Worm (Caenorhabditis elegans) whole organism, late embryonic: ENCODE data around the gene fbxa-190.
A peak's percentile ranks its signal among the peaks of the same experiment; 100 is the strongest.

ENCODE experiments used
- F13H6.1 ChIP-seq: sonication (generic microtip); optimal IDR thresholded peaks from 2 replicates; lab custom pipeline; 2016; ENCODE audit warnings: missing genetic modification characterization, missing compliant biosample characterization
- K02D7.2 ChIP-seq: sonication (generic microtip); optimal IDR thresholded peaks from 2 replicates; lab custom pipeline; 2017; ENCODE audit warnings: mild to moderate bottlenecking, missing genetic modification characterization, missing compliant biosample characterization
- K09A11.1 ChIP-seq: sonication (generic microtip); optimal IDR thresholded peaks from 2 replicates; lab custom pipeline; 2017; ENCODE audit warnings: antibody characterized with exemption, mild to moderate bottlenecking, missing genetic modification characterization, missing compliant biosample characterization; ENCODE audit not compliant: insufficient read depth
- Y22D7AL.16 ChIP-seq: sonication (generic microtip); optimal IDR thresholded peaks from 2 replicates; lab custom pipeline; 2016; ENCODE audit warnings: missing genetic modification characterization, missing compliant biosample characterization
- ahr-1 ChIP-seq: sonication (generic microtip); optimal IDR thresholded peaks from 2 replicates; lab custom pipeline; 2016; ENCODE audit warnings: missing genetic modification characterization, missing compliant biosample characterization
- ama-1 ChIP-seq: fragments of 150-350 bp; optimal IDR thresholded peaks from 2 replicates; lab custom pipeline; 2014
- ceh-18 ChIP-seq: sonication (generic microtip); optimal IDR thresholded peaks from 2 replicates; lab custom pipeline; 2016; ENCODE audit warnings: missing genetic modification characterization, missing compliant biosample characterization
- ceh-24 ChIP-seq: sonication (generic microtip); optimal IDR thresholded peaks from 2 replicates; lab custom pipeline; 2016; ENCODE audit warnings: mild to moderate bottlenecking, missing genetic modification characterization, missing compliant biosample characterization
- ceh-31 ChIP-seq: sonication (generic microtip); optimal IDR thresholded peaks from 2 replicates; lab custom pipeline; 2016; ENCODE audit warnings: missing genetic modification characterization, missing compliant biosample characterization
- ceh-34 ChIP-seq: sonication (generic microtip); optimal IDR thresholded peaks from 2 replicates; lab custom pipeline; 2016; ENCODE audit warnings: mild to moderate bottlenecking, missing genetic modification characterization, missing compliant biosample characterization
- ceh-45 ChIP-seq: fragments of 200-800 bp; sonication (Bioruptor generic); IDR thresholded peaks from 2 replicates; pipeline ENCODE4 v1.3.6; 2022; ENCODE audit warnings: missing genetic modification reagents, missing genetic modification characterization, missing compliant biosample characterization
- ceh-9 ChIP-seq: sonication (generic microtip); optimal IDR thresholded peaks from 2 replicates; lab custom pipeline; 2016; ENCODE audit warnings: mild to moderate bottlenecking, missing genetic modification characterization, inconsistent platforms, missing compliant biosample characterization
- elt-2 ChIP-seq: sonication (generic microtip); optimal IDR thresholded peaks from 2 replicates; lab custom pipeline; 2016; ENCODE audit warnings: missing genetic modification reagents, missing genetic modification characterization, missing compliant biosample characterization
- fkh-6 ChIP-seq: sonication (generic microtip); optimal IDR thresholded peaks from 2 replicates; lab custom pipeline; 2016; ENCODE audit warnings: missing genetic modification characterization, missing compliant biosample characterization
- gmeb-2 ChIP-seq: sonication (generic microtip); optimal IDR thresholded peaks from 2 replicates; lab custom pipeline; 2016; ENCODE audit warnings: missing genetic modification characterization, inconsistent platforms, missing compliant biosample characterization
- hlh-13 ChIP-seq: fragments of 200-800 bp; sonication (Bioruptor generic); optimal IDR thresholded peaks from 2 replicates; lab custom pipeline; 2018; ENCODE audit warnings: mild to moderate bottlenecking, missing genetic modification characterization, missing compliant biosample characterization
- hlh-8 ChIP-seq: sonication (generic microtip); optimal IDR thresholded peaks from 2 replicates; lab custom pipeline; 2016; ENCODE audit warnings: missing genotype, missing genetic modification characterization, missing compliant biosample characterization
- madf-2 ChIP-seq: sonication (generic microtip); optimal IDR thresholded peaks from 2 replicates; lab custom pipeline; 2017; ENCODE audit warnings: missing genetic modification characterization, missing compliant biosample characterization
- mec-3 ChIP-seq: sonication (generic microtip); optimal IDR thresholded peaks from 2 replicates; lab custom pipeline; 2016; ENCODE audit warnings: borderline replicate concordance, missing genetic modification characterization, missing compliant biosample characterization
- nfya-1 ChIP-seq: sonication (generic microtip); optimal IDR thresholded peaks from 2 replicates; lab custom pipeline; 2017; ENCODE audit warnings: missing genetic modification characterization, mild to moderate bottlenecking, missing compliant biosample characterization, antibody characterized with exemption, moderate library complexity
- odd-2 ChIP-seq: sonication (generic microtip); optimal IDR thresholded peaks from 2 replicates; lab custom pipeline; 2017; ENCODE audit warnings: antibody characterized with exemption, mild to moderate bottlenecking, missing genetic modification characterization, missing compliant biosample characterization
- pha-2 ChIP-seq: sonication (generic microtip); optimal IDR thresholded peaks from 2 replicates; lab custom pipeline; 2017; ENCODE audit warnings: mild to moderate bottlenecking, missing genetic modification characterization, missing compliant biosample characterization
- pqm-1 ChIP-seq: sonication (generic microtip); optimal IDR thresholded peaks from 2 replicates; lab custom pipeline; 2016; ENCODE audit warnings: missing genetic modification characterization, missing compliant biosample characterization
- ref-2 ChIP-seq: sonication (generic microtip); optimal IDR thresholded peaks from 2 replicates; lab custom pipeline; 2016; ENCODE audit warnings: missing genetic modification characterization, missing compliant biosample characterization
- rnt-1 ChIP-seq: sonication (generic microtip); optimal IDR thresholded peaks from 2 replicates; lab custom pipeline; 2016; ENCODE audit warnings: missing genetic modification characterization, missing compliant biosample characterization
- sdc-2 ChIP-seq: sonication (generic microtip); optimal IDR thresholded peaks from 2 replicates; lab custom pipeline; 2016; ENCODE audit warnings: missing genotype, missing genetic modification characterization, missing compliant biosample characterization
- syd-9 ChIP-seq: sonication (generic microtip); optimal IDR thresholded peaks from 2 replicates; lab custom pipeline; 2016; ENCODE audit warnings: mild to moderate bottlenecking, missing genetic modification characterization, moderate library complexity, missing compliant biosample characterization
- tbx-2 ChIP-seq: sonication (generic microtip); optimal IDR thresholded peaks from 2 replicates; lab custom pipeline; 2016; ENCODE audit warnings: missing genetic modification characterization, missing compliant biosample characterization
- tbx-7 ChIP-seq: sonication (generic microtip); optimal IDR thresholded peaks from 2 replicates; lab custom pipeline; 2016; ENCODE audit warnings: missing genotype, missing genetic modification characterization, missing compliant biosample characterization
- unc-42 ChIP-seq: sonication (generic microtip); optimal IDR thresholded peaks from 2 replicates; lab custom pipeline; 2016; ENCODE audit warnings: missing genotype, missing genetic modification characterization, missing compliant biosample characterization
- zip-5 ChIP-seq: sonication (generic microtip); optimal IDR thresholded peaks from 2 replicates; lab custom pipeline; 2016; ENCODE audit warnings: missing genetic modification characterization, missing compliant biosample characterization

The fbxa-190 gene

ce11 chrX:1371688-1372087 lies at the start of gene fbxa-190:
Gene fbxa-190 (plus strand): TSS chrX:1372012.
- TF ChIP-seq elt-2 (tag; lab: Kevin White, UChicago) (peak; percentile 27), Y22D7AL.16 (no peak), gmeb-2 (tag; lab: Kevin White, UChicago) (no peak)

- peak; percentile 4 for TF ChIP-seq madf-2 (tag; lab: Kevin White, UChicago)
- TF ChIP-seq tbx-2 (tag; lab: Kevin White, UChicago), result peak; percentile 28
- peak; percentile 6 for TF ChIP-seq rnt-1 (tag; lab: Kevin White, UChicago)
- TF ChIP-seq K09A11.1 (tag; lab: Kevin White, UChicago), result peak; percentile 18
- TF ChIP-seq nfya-1 (tag; lab: Kevin White, UChicago), result peak; percentile 58
- peak; percentile 98 for TF ChIP-seq sdc-2 (tag; lab: Kevin White, UChicago)
- no peak for TF ChIP-seq K02D7.2 (tag; lab: Kevin White, UChicago)
- TF ChIP-seq ceh-31 (tag; lab: Kevin White, UChicago), result peak; percentile 69
- peak; percentile 36 for TF ChIP-seq ceh-18
- TF ChIP-seq tbx-7 (tag; lab: Kevin White, UChicago), result no peak
- TF ChIP-seq ref-2, result peak; percentile 44
- TF ChIP-seq hlh-13 (GFP tag; lab: Kevin White, UChicago), result no peak
- TF ChIP-seq unc-42 (tag; lab: Kevin White, UChicago), result peak; percentile 97
- TF ChIP-seq zip-5 (tag; lab: Kevin White, UChicago), result no peak
- TF ChIP-seq, all 69 proteins: peak for 10
Measured at ce11 chrX:1322997-1323396, 48.8 kb upstream of the fbxa-190 start.

ce11 chrX:1327201-1327600 lies 44.6 kb upstream of the fbxa-190 start:
- TF ChIP-seq zip-5 (tag; lab: Kevin White, UChicago), result no peak
- TF ChIP-seq ahr-1, result no peak
- no peak for TF ChIP-seq pha-2 (tag; lab: Kevin White, UChicago)
- no peak for TF ChIP-seq tbx-7 (tag; lab: Kevin White, UChicago)
- no peak for TF ChIP-seq ceh-9 (tag; lab: Kevin White, UChicago)
- TF ChIP-seq mec-3 (tag; lab: Kevin White, UChicago), result no peak
- TF ChIP-seq fkh-6 (tag; lab: Kevin White, UChicago), result no peak
- TF ChIP-seq ceh-24 (tag; lab: Kevin White, UChicago), result no peak

- TF ChIP-seq hlh-8 (tag; lab: Kevin White, UChicago), result no peak
- TF ChIP-seq, all 69 proteins: peak for 0
Measured at ce11 chrX:1329847-1330246, 42.0 kb upstream of the fbxa-190 start, which contains the start of gene F21E9.2. Gene F21E9.2 (minus strand): TSS chrX:1329947.

- TF ChIP-seq ceh-45 (GFP tag; lab: Robert Waterston, UW) (no peak), ama-1 (lab: Kevin White, UChicago) (no peak), sdc-2 (tag; lab: Kevin White, UChicago) (no peak), pqm-1 (tag; lab: Kevin White, UChicago) (no peak), tbx-2 (tag; lab: Kevin White, UChicago) (no peak)
Measured at ce11 chrX:1337009-1337408, 34.8 kb upstream of the fbxa-190 start, which contains the start of gene ttr-37. Gene ttr-37 (minus strand): TSS chrX:1337175.

- TF ChIP-seq F13H6.1 (tag; lab: Kevin White, UChicago) (no peak), ceh-34 (tag; lab: Kevin White, UChicago) (no peak), syd-9 (tag; lab: Kevin White, UChicago) (no peak), elt-2 (tag; lab: Kevin White, UChicago) (no peak), odd-2 (tag; lab: Kevin White, UChicago) (no peak), pha-2 (tag; lab: Kevin White, UChicago) (no peak)
- TF ChIP-seq, all 69 proteins: peak for 0
Measured at ce11 chrX:1337834-1338233, 34.0 kb upstream of the fbxa-190 start.
